Worm (Caenorhabditis elegans): ENCODE data around the gene nspc-10.
"Not testable (repeated sequence)": the region's sequence is repeated elsewhere in the genome, so short reads cannot be mapped to it uniquely, and the experiment has no call there.

The nspc-10 gene

DNA sequence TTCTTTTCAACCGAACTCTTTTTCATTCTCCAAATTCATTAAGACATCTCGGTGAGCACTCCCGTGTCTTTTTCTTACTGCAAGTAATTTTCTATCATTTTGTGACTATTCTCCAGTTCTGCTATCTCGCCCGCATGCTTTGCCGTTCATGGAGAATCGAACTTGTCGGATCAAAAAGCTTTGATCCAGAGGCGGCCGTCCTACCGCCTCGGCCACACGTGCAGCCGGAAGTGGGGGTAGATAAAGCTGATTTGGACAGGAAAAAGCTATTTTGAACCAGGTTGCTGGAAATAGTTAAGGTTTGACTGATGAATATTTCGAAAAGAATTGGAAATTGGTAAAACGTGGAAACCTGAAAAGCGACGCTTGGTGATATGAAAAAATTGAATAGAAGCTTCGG, 39.2 kb upstream of the nspc-10 start:
- TF ChIP-seq mep-1 (tag; optimal IDR thresholded peaks at IDR 0.05), result no peak
- no peak for TF ChIP-seq aly-2 (tag; optimal IDR thresholded peaks at IDR 0.05)
- no peak for TF ChIP-seq ama-1 (optimal IDR thresholded peaks at IDR 0.05)
- no peak for TF ChIP-seq C16A3.4 (tag; optimal IDR thresholded peaks at IDR 0.05)
- no peak for TF ChIP-seq efl-3 (GFP tag; optimal IDR thresholded peaks at IDR 0.05)
- TF ChIP-seq zip-4 (GFP tag; optimal IDR thresholded peaks at IDR 0.05), result no peak
- TF ChIP-seq xbp-1 (tag; optimal IDR thresholded peaks at IDR 0.05), result no peak
- TF ChIP-seq unc-30 (tag; optimal IDR thresholded peaks at IDR 0.05), result no peak

DNA sequence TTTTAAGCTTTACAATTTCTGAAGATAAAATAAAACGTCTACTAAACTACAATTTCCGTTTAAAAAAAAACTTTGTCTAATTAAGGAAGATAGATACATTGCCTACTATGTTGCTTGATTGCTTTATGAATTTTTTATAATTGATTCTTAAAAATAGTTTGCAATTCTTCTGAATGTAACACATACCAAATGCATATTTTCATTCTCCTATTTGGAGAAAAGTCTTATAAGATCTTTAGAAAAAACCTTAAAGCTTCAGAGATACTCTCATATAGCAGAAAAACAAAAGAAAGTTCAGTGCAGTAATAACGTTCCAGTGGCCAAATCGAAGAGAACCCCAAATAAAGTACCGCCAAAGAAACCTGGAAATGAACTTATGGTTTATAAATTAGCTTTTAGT, 36.8 kb upstream of the nspc-10 start, which contains the start of gene phf-32:
Gene phf-32 (plus strand): TSS at position 301 of the 400 bp plus-strand sequence.
- TF ChIP-seq nhr-20 (tag; optimal IDR thresholded peaks at IDR 0.05) (no peak), egl-27 (tag; optimal IDR thresholded peaks at IDR 0.05) (no peak), nhr-237 (tag; optimal IDR thresholded peaks at IDR 0.05) (no peak), ceh-82 (tag; optimal IDR thresholded peaks at IDR 0.05) (no peak), grh-1 (GFP tag; IDR thresholded peaks at IDR 0.05) (no peak), C34B4.2 (tag; optimal IDR thresholded peaks at IDR 0.05) (no peak), nhr-28 (tag; optimal IDR thresholded peaks at IDR 0.05) (no peak), lin-35 (GFP tag; optimal IDR thresholded peaks at IDR 0.05) (no peak), hlh-4 (tag; optimal IDR thresholded peaks at IDR 0.05) (no peak), elt-2 (tag; optimal IDR thresholded peaks at IDR 0.05) (no peak), nhr-85 (tag) (no peak), tbx-2 (tag; optimal IDR thresholded peaks at IDR 0.05) (no peak), dpl-1 (GFP tag; optimal IDR thresholded peaks at IDR 0.05) (no peak), blmp-1 (tag; optimal IDR thresholded peaks at IDR 0.05) (no peak), nhr-84 (tag; optimal IDR thresholded peaks at IDR 0.05) (no peak), mdl-1 (tag; optimal IDR thresholded peaks at IDR 0.05) (no peak), fos-1 (tag; optimal IDR thresholded peaks at IDR 0.05) (no peak), egl-13 (tag; optimal IDR thresholded peaks at IDR 0.05) (no peak), xbp-1 (tag; optimal IDR thresholded peaks at IDR 0.05) (no peak)

DNA sequence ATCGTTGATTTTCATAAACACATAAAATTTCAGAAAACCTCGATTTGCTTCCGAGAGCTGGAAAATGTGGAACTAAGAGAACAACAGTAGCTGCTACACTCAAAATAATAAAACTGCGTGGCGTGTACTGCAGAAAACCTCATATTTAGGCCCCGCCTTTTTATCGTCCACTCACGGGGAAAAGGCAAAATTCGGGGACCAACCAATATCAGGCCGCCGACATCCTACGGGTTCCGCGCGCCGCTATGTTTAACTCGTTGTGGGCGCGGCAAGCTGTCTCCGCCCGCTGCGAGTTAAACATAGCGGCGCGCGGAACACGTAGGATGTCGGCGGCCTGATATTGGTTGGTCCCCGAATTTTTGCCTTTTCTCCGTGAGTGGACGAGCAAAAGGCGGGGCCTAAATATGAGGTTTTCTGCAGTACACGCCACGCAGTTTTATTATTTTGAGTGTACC, 35.3 kb upstream of the nspc-10 start, which contains the start of gene F17A2.16:
Gene F17A2.16 (plus strand): TSS at position 405 of the 455 bp plus-strand sequence.
- TF ChIP-seq C16A3.4, hlh-4, elt-2 (tag; optimal IDR thresholded peaks at IDR 0.05): not testable (repeated sequence)

DNA sequence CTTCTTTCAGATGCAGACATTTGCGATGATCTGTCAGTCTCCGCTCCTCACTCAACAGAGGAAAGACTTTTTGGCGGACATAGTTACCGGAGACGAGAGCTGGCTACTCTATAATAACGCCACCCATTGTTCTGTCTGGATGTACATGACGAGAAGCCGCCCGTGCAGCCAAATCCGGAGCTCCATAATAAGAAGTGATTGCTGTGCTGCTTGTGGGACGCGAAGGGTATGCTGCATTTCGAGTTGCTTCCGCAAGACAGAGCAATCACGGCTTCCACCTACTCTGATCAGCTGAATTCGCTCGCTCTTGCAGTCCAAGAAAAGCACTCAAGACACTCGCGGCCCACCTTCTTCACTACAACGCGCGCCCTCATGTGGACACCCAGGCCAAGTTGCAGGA, 29.6 kb upstream of the nspc-10 start:
- no peak for TF ChIP-seq dsc-1 (tag; optimal IDR thresholded peaks at IDR 0.05)
- no peak for TF ChIP-seq dpl-1 (GFP tag; optimal IDR thresholded peaks at IDR 0.05)
- no peak for TF ChIP-seq sptf-1 (tag; optimal IDR thresholded peaks at IDR 0.05)
- TF ChIP-seq tbx-2 (tag; optimal IDR thresholded peaks at IDR 0.05), result no peak
- TF ChIP-seq fos-1 (tag; optimal IDR thresholded peaks at IDR 0.05), result no peak
- TF ChIP-seq unc-130 (tag; optimal IDR thresholded peaks at IDR 0.05), result no peak
- no peak for TF ChIP-seq jun-1 (tag; optimal IDR thresholded peaks at IDR 0.05)
- TF ChIP-seq elt-2 (tag; optimal IDR thresholded peaks at IDR 0.05), result no peak
- no peak for TF ChIP-seq hlh-4 (tag; optimal IDR thresholded peaks at IDR 0.05)
- no peak for TF ChIP-seq aha-1 (tag; optimal IDR thresholded peaks at IDR 0.05)
- TF ChIP-seq grh-1 (GFP tag; IDR thresholded peaks at IDR 0.05), result no peak
- TF ChIP-seq hpl-2 (GFP tag; optimal IDR thresholded peaks at IDR 0.05), result no peak
- TF ChIP-seq egl-27 (tag; optimal IDR thresholded peaks at IDR 0.05), result no peak
- TF ChIP-seq lin-35 (GFP tag; optimal IDR thresholded peaks at IDR 0.05), result no peak
- no peak for TF ChIP-seq pag-3 (tag; optimal IDR thresholded peaks at IDR 0.05; ENCODE audit: borderline replicate concordance, insufficient read depth)
- TF ChIP-seq C34B4.2 (tag; optimal IDR thresholded peaks at IDR 0.05), result no peak
- TF ChIP-seq swsn-7 (tag; optimal IDR thresholded peaks at IDR 0.05), result no peak

DNA sequence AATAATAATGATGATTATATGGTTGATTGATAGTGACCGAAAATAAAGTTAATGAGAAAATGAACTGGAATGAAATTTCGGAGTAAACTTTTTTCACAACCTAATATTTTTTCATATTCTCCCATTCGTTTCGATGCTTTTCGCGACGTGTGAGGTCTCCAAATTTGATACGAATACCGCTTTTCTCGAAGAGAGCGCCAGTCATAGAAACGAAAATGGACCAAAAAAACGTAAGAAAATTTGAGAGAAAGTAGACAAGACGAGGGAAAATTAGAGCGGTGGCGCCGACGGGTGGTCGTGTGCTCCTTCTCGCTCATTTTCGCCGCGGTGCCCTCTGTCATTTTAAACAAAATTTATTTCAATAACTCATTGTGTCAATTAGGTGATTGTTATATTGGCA, 29.0 kb upstream of the nspc-10 start:
- TF ChIP-seq ceh-88 (GFP tag; IDR thresholded peaks at IDR 0.05) (no peak), elt-2 (tag; optimal IDR thresholded peaks at IDR 0.05) (peak; percentile 5), fos-1 (tag; optimal IDR thresholded peaks at IDR 0.05) (no peak)

All from whole organism, L1 larva.